Fruit fly (Drosophila melanogaster): ENCODE data around the gene CG32700.
A peak's percentile ranks its signal among the peaks of the same experiment; 100 is the strongest.

CG32700 gene

dm6 chrX:9486802-9487201 lies 63.8 kb downstream of the CG32700 start (continued):
- TF ChIP-seq vri (GFP tag; optimal IDR thresholded peaks at IDR 0.05) = peak; percentile 23
- peak; percentile 22 for TF ChIP-seq Sox102F (GFP tag; optimal IDR thresholded peaks at IDR 0.05)
- peak; percentile 60 for TF ChIP-seq cyc (GFP tag; optimal IDR thresholded peaks at IDR 0.05)
- peak; percentile 69 for TF ChIP-seq Hr4 (GFP tag; optimal IDR thresholded peaks at IDR 0.05)
- peak; percentile 68 for TF ChIP-seq OdsH (GFP tag; optimal IDR thresholded peaks at IDR 0.05)
- peak; percentile 82 for TF ChIP-seq CG32006 (GFP tag; optimal IDR thresholded peaks at IDR 0.05)
- peak; percentile 36 for TF ChIP-seq fd59A (GFP tag; optimal IDR thresholded peaks at IDR 0.05)
- peak; percentile 61 for TF ChIP-seq pdm3 (GFP tag; optimal IDR thresholded peaks at IDR 0.05)
- TF ChIP-seq CG11762 (GFP tag; optimal IDR thresholded peaks at IDR 0.05; ENCODE audit: insufficient read depth) = peak; percentile 29
- peak; percentile 34 for TF ChIP-seq CG8632 (GFP tag; optimal IDR thresholded peaks at IDR 0.05)

DNA sequence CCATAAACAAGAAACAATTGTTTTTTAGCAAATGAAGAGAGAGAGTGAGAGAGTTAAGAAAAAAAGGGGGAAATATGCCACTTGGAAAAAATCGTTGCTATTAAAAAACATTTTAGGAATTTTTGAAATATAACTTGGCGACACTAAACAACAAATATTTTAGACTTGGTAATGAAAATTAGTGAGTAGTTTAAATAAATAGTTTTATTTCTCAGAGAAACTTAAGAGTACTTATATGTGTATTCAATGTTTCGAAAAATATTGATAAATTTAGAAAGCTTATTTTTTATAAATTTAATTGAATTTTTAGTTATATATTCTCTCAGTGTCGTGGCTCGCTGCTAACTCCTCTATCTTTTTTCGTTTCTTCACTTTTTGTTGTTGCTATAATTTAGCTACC lies 64.7 kb downstream of the CG32700 start:
- TF ChIP-seq fd59A (GFP tag; optimal IDR thresholded peaks at IDR 0.05) = no peak
- TF ChIP-seq CG11294 (GFP tag; IDR thresholded peaks at IDR 0.05) = no peak
- TF ChIP-seq Ets21C (GFP tag; optimal IDR thresholded peaks at IDR 0.05) = no peak
- no peak for TF ChIP-seq CG8319 (GFP tag; optimal IDR thresholded peaks at IDR 0.05)
- TF ChIP-seq Sox102F (GFP tag; optimal IDR thresholded peaks at IDR 0.05) = no peak
- no peak for TF ChIP-seq lz (GFP tag; optimal IDR thresholded peaks at IDR 0.05)
- no peak for TF ChIP-seq Eip75B (GFP tag; optimal IDR thresholded peaks at IDR 0.05)
- TF ChIP-seq CG34406 (GFP tag; optimal IDR thresholded peaks at IDR 0.05) = no peak
- peak; percentile 61 for TF ChIP-seq Eip78C (GFP tag)
- no peak for TF ChIP-seq CG1621 (tag; optimal IDR thresholded peaks at IDR 0.05)
- TF ChIP-seq dsx (GFP tag; optimal IDR thresholded peaks at IDR 0.05; ENCODE audit: poor library complexity, severe bottlenecking) = no peak
- TF ChIP-seq CG6854 (GFP tag; optimal IDR thresholded peaks at IDR 0.05) = no peak
- TF ChIP-seq Blimp-1 (GFP tag; optimal IDR thresholded peaks at IDR 0.05) = no peak
- no peak for TF ChIP-seq ss (GFP tag; optimal IDR thresholded peaks at IDR 0.05)
- no peak for TF ChIP-seq CG10669 (GFP tag; optimal IDR thresholded peaks at IDR 0.05)
- TF ChIP-seq Smox (GFP tag; optimal IDR thresholded peaks at IDR 0.05) = no peak
- no peak for TF ChIP-seq Sox14 (GFP tag; optimal IDR thresholded peaks at IDR 0.05)
- TF ChIP-seq CG15336 (GFP tag; IDR thresholded peaks at IDR 0.05) = peak; percentile 44; the same call in 1 of the 2 replicates
- TF ChIP-seq acj6 (GFP tag; optimal IDR thresholded peaks at IDR 0.05) = no peak
- TF ChIP-seq CG3919 (GFP tag; optimal IDR thresholded peaks at IDR 0.05) = no peak
- TF ChIP-seq Lpt (GFP tag; optimal IDR thresholded peaks at IDR 0.05) = no peak
- no peak for TF ChIP-seq fkh (GFP tag; optimal IDR thresholded peaks at IDR 0.05)
- no peak for TF ChIP-seq CG3032 (tag; optimal IDR thresholded peaks at IDR 0.05)
- peak; percentile 6 for TF ChIP-seq Hr4 (GFP tag; optimal IDR thresholded peaks at IDR 0.05)
- no peak for TF ChIP-seq CG7368 (GFP tag; optimal IDR thresholded peaks at IDR 0.05)
- TF ChIP-seq CG6163 (GFP tag; IDR thresholded peaks at IDR 0.05) = no peak
- TF ChIP-seq CG6276 (GFP tag; optimal IDR thresholded peaks at IDR 0.05) = no peak
- TF ChIP-seq achi (GFP tag; optimal IDR thresholded peaks at IDR 0.05) = peak; percentile 4
- no peak for TF ChIP-seq dac (GFP tag; optimal IDR thresholded peaks at IDR 0.05)
- TF ChIP-seq CG6792 (GFP tag; optimal IDR thresholded peaks at IDR 0.05) = no peak
- TF ChIP-seq salr (GFP tag; optimal IDR thresholded peaks at IDR 0.05) = peak in 1 of 2 experiments; percentile 16
- no peak for TF ChIP-seq esn (GFP tag; optimal IDR thresholded peaks at IDR 0.05)
- TF ChIP-seq spab (GFP tag; optimal IDR thresholded peaks at IDR 0.05) = no peak
- TF ChIP-seq CG11902 (GFP tag; optimal IDR thresholded peaks at IDR 0.05) = no peak
- peak; percentile 42; the same call in 2 of the 3 replicates for TF ChIP-seq CG8119 (GFP tag; IDR thresholded peaks at IDR 0.05)
- TF ChIP-seq net (GFP tag; optimal IDR thresholded peaks at IDR 0.05) = no peak
- TF ChIP-seq CG10631 (GFP tag; optimal IDR thresholded peaks at IDR 0.05) = no peak
- TF ChIP-seq Gug (GFP tag; IDR thresholded peaks at IDR 0.05) = no peak
- TF ChIP-seq Ets96B (tag; optimal IDR thresholded peaks at IDR 0.05) = no peak
- no peak for TF ChIP-seq pdm3 (GFP tag; optimal IDR thresholded peaks at IDR 0.05)
- TF ChIP-seq fd85E (GFP tag; optimal IDR thresholded peaks at IDR 0.05) = no peak
- no peak for TF ChIP-seq Sox15 (GFP tag; optimal IDR thresholded peaks at IDR 0.05)
- TF ChIP-seq eg (GFP tag; IDR thresholded peaks at IDR 0.05) = no peak
- no peak for TF ChIP-seq vri (GFP tag; optimal IDR thresholded peaks at IDR 0.05)
- peak; percentile 8 for TF ChIP-seq svp (GFP tag)
- TF ChIP-seq CG11762 (GFP tag; optimal IDR thresholded peaks at IDR 0.05; ENCODE audit: insufficient read depth) = no peak
- TF ChIP-seq CG32006 (GFP tag; optimal IDR thresholded peaks at IDR 0.05) = peak; percentile 29
